Worm (Caenorhabditis elegans) whole organism, L1 larva: ENCODE measurements around the gene F23D12.3.

Source experiments
- C04F5.9 ChIP-seq: sonication (generic microtip); optimal IDR thresholded peaks from 2 replicates; lab custom pipeline; 2016; ENCODE audit warnings: missing genetic modification characterization, missing compliant biosample characterization
- aly-2 ChIP-seq: fragments of 150-350 bp; optimal IDR thresholded peaks from 2 replicates; lab custom pipeline; 2014; ENCODE audit warnings: missing biosample characterization, missing genetic modification characterization
- ceh-63 ChIP-seq: fragments of 200-800 bp; sonication (Bioruptor generic); optimal IDR thresholded peaks from 2 replicates; lab custom pipeline; 2018; ENCODE audit warnings: mild to moderate bottlenecking, missing genetic modification characterization, missing compliant biosample characterization
- ceh-8 ChIP-seq: fragments of 200-800 bp; sonication (Bioruptor generic); optimal IDR thresholded peaks from 2 replicates; lab custom pipeline; 2018; ENCODE audit warnings: mild to moderate bottlenecking, missing genetic modification characterization, moderate library complexity, missing compliant biosample characterization
- ceh-82 ChIP-seq, 3 experiments: fragments of 150-350 bp in 1 of 3; sonication (generic microtip) in 2 of 3; optimal IDR thresholded peaks; 2 replicates each; lab custom pipeline; 2014 to 2017; ENCODE audit warnings: missing biosample characterization in 3 of 3, missing genetic modification characterization in 3 of 3
- ceh-90 ChIP-seq: sonication (generic microtip); optimal IDR thresholded peaks from 2 replicates; lab custom pipeline; 2016; ENCODE audit warnings: missing genetic modification characterization, missing compliant biosample characterization
- dpl-1 ChIP-seq, 3 experiments: fragments of 150-350 bp in 2 of 3; sonication (generic microtip) in 1 of 3; optimal IDR thresholded peaks; 2 replicates each; lab custom pipeline; 2014 to 2017; ENCODE audit warnings: missing biosample characterization in 3 of 3, missing genetic modification characterization in 3 of 3, missing genetic modification reagents in 3 of 3
- dsc-1 ChIP-seq: sonication (generic microtip); optimal IDR thresholded peaks from 2 replicates; lab custom pipeline; 2016; ENCODE audit warnings: mild to moderate bottlenecking, missing genetic modification characterization, missing compliant biosample characterization
- efl-1 ChIP-seq, 4 experiments: fragments of 150-350 bp; optimal IDR thresholded peaks in 3 of 4; peaks in 1 of 4; 1 replicate in 1 of 4; 2 replicates in 3 of 4; lab custom pipeline; 2014; ENCODE audit warnings: missing biosample characterization in 2 of 4, missing genetic modification characterization in 2 of 4, missing genetic modification reagents in 2 of 4
- efl-3 ChIP-seq: fragments of 200-800 bp; sonication (Bioruptor generic); optimal IDR thresholded peaks from 2 replicates; lab custom pipeline; 2018; ENCODE audit warnings: mild to moderate bottlenecking, missing genetic modification characterization, missing compliant biosample characterization
- egl-13 ChIP-seq: sonication (generic microtip); optimal IDR thresholded peaks from 2 replicates; lab custom pipeline; 2016; ENCODE audit warnings: missing genotype, missing genetic modification reagents, missing genetic modification characterization, missing compliant biosample characterization
- egl-27 ChIP-seq, 2 experiments: fragments of 150-350 bp in 1 of 2; sonication (generic microtip); optimal IDR thresholded peaks; 3 replicates each; lab custom pipeline; 2017 to 2018; ENCODE audit warnings: missing biosample characterization in 2 of 2, missing genetic modification characterization in 2 of 2, missing genetic modification reagents in 2 of 2
- ets-5 ChIP-seq: fragments of 200-800 bp; sonication (Bioruptor generic); IDR thresholded peaks from 2 replicates; pipeline ENCODE4 v1.3.6; 2022; ENCODE audit warnings: missing genetic modification characterization, missing compliant biosample characterization
- fkh-4 ChIP-seq: sonication (generic microtip); optimal IDR thresholded peaks from 2 replicates; lab custom pipeline; 2016; ENCODE audit warnings: missing compliant biosample characterization, missing genetic modification characterization, borderline replicate concordance
- fkh-8 ChIP-seq: sonication (generic microtip); optimal IDR thresholded peaks from 2 replicates; lab custom pipeline; 2016; ENCODE audit warnings: mild to moderate bottlenecking, missing genetic modification characterization, missing compliant biosample characterization
- hlh-4 ChIP-seq: sonication (generic microtip); optimal IDR thresholded peaks from 2 replicates; lab custom pipeline; 2016; ENCODE audit warnings: mild to moderate bottlenecking, missing genetic modification characterization, missing compliant biosample characterization
- irx-1 ChIP-seq: sonication (generic microtip); optimal IDR thresholded peaks from 2 replicates; lab custom pipeline; 2016; ENCODE audit warnings: missing genetic modification characterization, missing compliant biosample characterization
- lin-13 ChIP-seq: fragments of 150-350 bp; optimal IDR thresholded peaks from 2 replicates; lab custom pipeline; 2014; ENCODE audit warnings: missing biosample characterization, missing genetic modification reagents, missing genetic modification characterization
- lin-14 ChIP-seq: fragments of 200-800 bp; sonication (Bioruptor generic); optimal IDR thresholded peaks from 2 replicates; lab custom pipeline; 2018; ENCODE audit warnings: mild to moderate bottlenecking, missing genetic modification characterization, moderate library complexity, missing compliant biosample characterization
- lin-15B ChIP-seq: fragments of 150-350 bp; sonication (generic microtip); optimal IDR thresholded peaks from 3 replicates; lab custom pipeline; 2014; ENCODE audit warnings: missing biosample characterization, missing genetic modification characterization
- mab-9 ChIP-seq: fragments of 200-800 bp; sonication (Bioruptor generic); IDR thresholded peaks from 2 replicates; pipeline ENCODE4 v1.3.6; 2022; ENCODE audit warnings: missing genetic modification reagents, missing genetic modification characterization, missing compliant biosample characterization
- nhr-11 ChIP-seq: fragments of 150-350 bp; optimal IDR thresholded peaks from 2 replicates; lab custom pipeline; 2014; ENCODE audit warnings: missing biosample characterization, missing genetic modification characterization
- nhr-28 ChIP-seq: fragments of 150-350 bp; optimal IDR thresholded peaks from 2 replicates; lab custom pipeline; 2014; ENCODE audit warnings: missing biosample characterization, missing genetic modification characterization
- nhr-71 ChIP-seq: sonication (generic microtip); optimal IDR thresholded peaks from 2 replicates; lab custom pipeline; 2016; ENCODE audit warnings: mild to moderate bottlenecking, missing genetic modification characterization, moderate library complexity, missing compliant biosample characterization
- pqm-1 ChIP-seq: sonication (generic microtip); optimal IDR thresholded peaks from 3 replicates; lab custom pipeline; 2017; ENCODE audit warnings: missing biosample characterization, missing genetic modification characterization
- rnt-1 ChIP-seq: sonication (generic microtip); optimal IDR thresholded peaks from 2 replicates; lab custom pipeline; 2016; ENCODE audit warnings: mild to moderate bottlenecking, missing genetic modification characterization, moderate library complexity, missing compliant biosample characterization
- skn-1 ChIP-seq: fragments of 150-350 bp; optimal IDR thresholded peaks from 2 replicates; lab custom pipeline; 2014; ENCODE audit warnings: missing biosample characterization, missing genetic modification characterization
- snu-23 ChIP-seq: sonication (generic microtip); optimal IDR thresholded peaks from 2 replicates; lab custom pipeline; 2016; ENCODE audit warnings: missing genetic modification characterization, missing compliant biosample characterization
- sox-4 ChIP-seq: sonication (generic microtip); optimal IDR thresholded peaks from 2 replicates; lab custom pipeline; 2016; ENCODE audit warnings: missing genetic modification characterization, missing compliant biosample characterization
- sup-37 ChIP-seq: fragments of 200-800 bp; sonication (Bioruptor generic); optimal IDR thresholded peaks from 2 replicates; lab custom pipeline; 2018; ENCODE audit warnings: mild to moderate bottlenecking, missing genetic modification characterization, missing compliant biosample characterization
- swsn-7 ChIP-seq: sonication (generic microtip); optimal IDR thresholded peaks from 2 replicates; lab custom pipeline; 2016; ENCODE audit warnings: missing genetic modification characterization, missing compliant biosample characterization
- unc-130 ChIP-seq: fragments of 150-350 bp; optimal IDR thresholded peaks from 2 replicates; lab custom pipeline; 2017; ENCODE audit warnings: missing biosample characterization, missing genetic modification characterization, inconsistent platforms
- vab-15 ChIP-seq: sonication (generic microtip); optimal IDR thresholded peaks from 2 replicates; lab custom pipeline; 2017; ENCODE audit warnings: missing genotype, mild to moderate bottlenecking, missing genetic modification characterization, missing compliant biosample characterization
- xbp-1 ChIP-seq: sonication (generic microtip); optimal IDR thresholded peaks from 2 replicates; lab custom pipeline; 2016; ENCODE audit warnings: missing genetic modification characterization, missing compliant biosample characterization
- zag-1 ChIP-seq: fragments of 150-350 bp; optimal IDR thresholded peaks from 2 replicates; lab custom pipeline; 2014; ENCODE audit warnings: missing biosample characterization, missing genetic modification characterization
- ztf-4 ChIP-seq: fragments of 150-350 bp; optimal IDR thresholded peaks from 2 replicates; lab custom pipeline; 2014; ENCODE audit warnings: missing biosample characterization, missing genetic modification characterization

F23D12.3 gene

ce11 chrX:14444701-14445100, 2.3 kb downstream of the F23D12.3 start, which contains the start of gene F23D12.4:
Gene F23D12.4 (plus strand): TSS chrX:14445001.
- TF ChIP-seq pqm-1 (tag; lab: Kevin White, UChicago) (no peak), ets-5 (GFP tag; lab: Robert Waterston, UW) (no peak)
- TF ChIP-seq, all 84 proteins: peak for 0

- TF ChIP-seq lin-14 (no peak), aly-2 (tag; lab: Kevin White, UChicago) (no peak), irx-1 (no peak), ztf-4 (tag; lab: Kevin White, UChicago) (no peak)
- TF ChIP-seq, all 84 proteins: peak for 0
Observed at ce11 chrX:14447498-14447897, 5.1 kb downstream of the F23D12.3 start.

ce11 chrX:14447910-14448309, 5.5 kb downstream of the F23D12.3 start, which contains the start of gene jmjd-3.2:
Gene jmjd-3.2 (plus strand): TSS chrX:14448210.
- TF ChIP-seq snu-23 (GFP tag; lab: Kevin White, UChicago) (no peak), sup-37 (GFP tag; lab: Kevin White, UChicago) (no peak), efl-3 (GFP tag; lab: Kevin White, UChicago) (no peak), ceh-63 (GFP tag; lab: Kevin White, UChicago) (no peak), lin-13 (GFP tag; lab: Kevin White, UChicago) (no peak), zag-1 (tag; lab: Kevin White, UChicago) (no peak), sox-4 (tag; lab: Kevin White, UChicago) (no peak), fkh-8 (tag; lab: Kevin White, UChicago) (no peak), mab-9 (GFP tag; lab: Robert Waterston, UW) (no peak), skn-1 (tag; lab: Kevin White, UChicago) (no peak), swsn-7 (no peak), hlh-4 (no peak), egl-27 (tag; optimal IDR thresholded peaks at IDR 0.05; lab: Kevin White, UChicago) (no peak), fkh-4 (tag; lab: Kevin White, UChicago) (no peak)

ce11 chrX:14453735-14454134, 11.3 kb downstream of the F23D12.3 start, which contains the start of gene F23D12.7:
Gene F23D12.7 (minus strand): TSS chrX:14453835.
- TF ChIP-seq ceh-90 (tag; lab: Kevin White, UChicago) (no peak), nhr-71 (tag; lab: Kevin White, UChicago) (no peak), nhr-11 (no peak), unc-130 (tag; lab: Kevin White, UChicago) (no peak), C04F5.9 (tag; lab: Kevin White, UChicago) (no peak), xbp-1 (no peak), efl-3 (GFP tag; lab: Kevin White, UChicago) (no peak), rnt-1 (tag; lab: Kevin White, UChicago) (peak; percentile 43)
- TF ChIP-seq, all 84 proteins: peak for 1

DNA sequence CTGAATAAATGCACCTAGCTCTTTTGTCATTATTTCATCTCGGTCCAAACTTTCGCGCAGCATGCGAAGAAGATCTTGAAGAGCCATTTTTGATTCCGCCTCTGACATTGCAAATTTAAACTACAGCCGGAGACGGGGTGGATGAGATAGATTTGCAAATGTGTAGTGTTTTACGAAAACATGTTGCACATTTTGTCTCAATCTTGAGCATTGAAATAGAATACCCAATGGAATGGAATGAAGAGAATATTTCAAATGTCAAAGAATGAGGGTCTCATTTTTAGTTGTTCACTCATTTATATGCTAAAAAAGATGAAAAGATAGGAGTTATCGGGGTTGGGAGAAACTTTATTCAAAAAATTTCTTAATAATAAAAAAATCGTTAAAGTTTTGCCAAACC, 13.0 kb downstream of the F23D12.3 start, which contains the start of gene Y66C5A.1:
Y66C5A.1 (minus strand) TSS at position 101 of the 400 bp plus-strand sequence.
- no peak for TF ChIP-seq ceh-63 (GFP tag; lab: Kevin White, UChicago)
- no peak for TF ChIP-seq dpl-1 (GFP tag; optimal IDR thresholded peaks at IDR 0.05; lab: Kevin White, UChicago)
- no peak for TF ChIP-seq efl-1 (optimal IDR thresholded peaks at IDR 0.05; lab: Kevin White, UChicago)
- no peak for TF ChIP-seq efl-1 (GFP tag; optimal IDR thresholded peaks at IDR 0.05 in 1 of 2; lab: Kevin White, UChicago)
- no peak for TF ChIP-seq vab-15 (tag; lab: Kevin White, UChicago)
- TF ChIP-seq lin-15B, result no peak
- TF ChIP-seq lin-13 (GFP tag; lab: Kevin White, UChicago), result no peak
- TF ChIP-seq ceh-8 (GFP tag; lab: Kevin White, UChicago), result no peak
- TF ChIP-seq dsc-1 (tag; lab: Kevin White, UChicago), result no peak
- TF ChIP-seq skn-1 (tag; lab: Kevin White, UChicago), result no peak
- no peak for TF ChIP-seq egl-27 (tag; optimal IDR thresholded peaks at IDR 0.05; lab: Kevin White, UChicago)
- TF ChIP-seq rnt-1 (tag; lab: Kevin White, UChicago), result no peak
- no peak for TF ChIP-seq egl-13
- no peak for TF ChIP-seq nhr-28 (tag; lab: Kevin White, UChicago)
- TF ChIP-seq ztf-4 (tag; lab: Kevin White, UChicago), result no peak
- no peak for TF ChIP-seq ceh-82 (tag; optimal IDR thresholded peaks at IDR 0.05; lab: Kevin White, UChicago)
- TF ChIP-seq unc-130 (tag; lab: Kevin White, UChicago), result no peak
- TF ChIP-seq C04F5.9 (tag; lab: Kevin White, UChicago), result no peak
